Worm (Caenorhabditis elegans) whole organism, midembryonic: ENCODE measurements around the gene H14N18.2.

Source experiments
- flt-1 ChIP-seq: fragments of 200-800 bp; sonication (Bioruptor generic); IDR thresholded peaks from 2 replicates; pipeline ENCODE4 v1.3.6; 2022; ENCODE audit warnings: missing genetic modification characterization, missing compliant biosample characterization
- klf-2 ChIP-seq: fragments of 200-800 bp; sonication (Bioruptor generic); conservative IDR thresholded peaks from 2 replicates; pipeline ENCODE4 v1.3.6; 2022; ENCODE audit warnings: missing genetic modification reagents, missing genetic modification characterization, missing compliant biosample characterization
- med-1 ChIP-seq: sonication (generic microtip); optimal IDR thresholded peaks from 2 replicates; lab custom pipeline; 2017; ENCODE audit warnings: missing genetic modification characterization, mild to moderate bottlenecking, missing compliant biosample characterization, antibody characterized with exemption, missing genetic modification reagents; ENCODE audit not compliant: insufficient read depth
- tab-1 ChIP-seq: fragments of 200-800 bp; sonication (Bioruptor generic); IDR thresholded peaks from 2 replicates; pipeline ENCODE4 v1.3.6; 2022; ENCODE audit warnings: missing genetic modification characterization, missing compliant biosample characterization
- ztf-23 ChIP-seq: fragments of 200-800 bp; sonication (Bioruptor generic); IDR thresholded peaks from 2 replicates; pipeline ENCODE4 v1.3.6; 2022; ENCODE audit warnings: missing genetic modification reagents, missing genetic modification characterization, missing compliant biosample characterization
- ztf-29 ChIP-seq: fragments of 200-800 bp; sonication (Bioruptor generic); IDR thresholded peaks from 2 replicates; pipeline ENCODE4 v1.3.6; 2022; ENCODE audit warnings: missing genetic modification reagents, missing genetic modification characterization, missing compliant biosample characterization

DNA sequence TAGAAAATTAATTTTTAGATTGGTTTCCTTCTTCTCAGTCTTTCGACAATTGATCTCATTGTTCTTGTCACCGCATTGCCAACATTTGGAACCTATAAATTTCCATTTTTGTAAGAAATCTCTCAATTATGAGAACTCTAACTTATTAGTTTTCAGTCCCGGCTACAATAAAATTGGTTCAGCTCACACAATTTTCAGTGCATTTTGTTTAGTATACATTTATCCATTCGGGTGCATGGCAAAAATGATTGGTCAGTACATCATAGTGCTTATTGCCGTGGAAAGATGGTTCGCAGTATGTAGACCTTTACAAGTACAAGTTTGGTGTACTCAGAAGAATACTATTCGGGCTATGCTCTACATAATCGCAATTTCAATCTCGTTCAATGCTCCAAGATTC, 28.5 kb upstream of the H14N18.2 start:
- TF ChIP-seq klf-2 (GFP tag; lab: Robert Waterston, UW), result no peak
- no peak for TF ChIP-seq ztf-23 (GFP tag; lab: Robert Waterston, UW)
- TF ChIP-seq med-1, result no peak
- no peak for TF ChIP-seq flt-1 (GFP tag; lab: Robert Waterston, UW)
- TF ChIP-seq ztf-29 (GFP tag; lab: Robert Waterston, UW), result no peak
- TF ChIP-seq tab-1, result no peak
